Fruit fly (Drosophila melanogaster): Measurements from ENCODE around the gene Cpr65Ax1.

Cpr65Ax1 gene

DNA sequence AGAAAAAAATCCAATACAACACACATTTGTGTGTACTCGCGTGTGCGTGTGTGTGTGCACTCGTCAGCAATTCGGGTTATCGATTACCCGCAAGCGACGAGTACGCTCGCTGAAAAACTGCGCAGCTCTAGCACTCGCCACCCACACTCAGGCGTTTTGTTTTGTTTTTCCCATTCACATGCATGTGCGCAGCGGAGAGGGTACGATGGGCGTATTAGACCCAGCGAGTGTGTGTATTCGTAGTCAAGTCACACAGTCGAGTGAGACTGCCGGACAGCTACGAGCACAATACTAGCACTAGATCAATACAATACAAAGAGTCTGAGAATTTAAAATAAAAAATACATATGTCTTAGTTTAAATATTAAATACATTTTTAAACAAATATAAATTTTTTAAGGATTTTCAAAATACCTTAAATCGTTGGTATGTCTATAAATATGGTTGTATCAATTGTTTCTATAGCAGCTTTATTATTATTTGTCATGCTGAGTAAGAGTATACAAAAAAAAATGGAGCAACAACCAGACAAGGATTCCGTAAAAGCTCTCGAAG lies 37.2 kb upstream of the Cpr65Ax1 start, which contains the start of the genes D19B and CG43293 (continued):
- TF ChIP-seq CG9727 (GFP tag; optimal IDR thresholded peaks at IDR 0.05) = peak; percentile 86
- TF ChIP-seq CG17328 (GFP tag; IDR thresholded peaks at IDR 0.05) = peak; percentile 92
- peak; percentile 43; the same call in 1 of the 3 replicates for TF ChIP-seq HLH4C (GFP tag; IDR thresholded peaks at IDR 0.05; ENCODE audit: partially characterized antibody)
- TF ChIP-seq CG34224 (GFP tag; IDR thresholded peaks at IDR 0.05; ENCODE audit: partially characterized antibody) = peak; percentile 53; the same call in 2 of the 3 replicates
- peak; percentile 83 for TF ChIP-seq pnt (GFP tag; optimal IDR thresholded peaks at IDR 0.05)
- peak; percentile 12 for TF ChIP-seq fd102C (GFP tag; optimal IDR thresholded peaks at IDR 0.05)
- TF ChIP-seq MTF-1 (GFP tag; optimal IDR thresholded peaks at IDR 0.05; ENCODE audit: borderline replicate concordance) = peak; percentile 82
- TF ChIP-seq B-H1 (GFP tag; IDR thresholded peaks at IDR 0.05) = peak; percentile 89
- TF ChIP-seq CrebB (tag; optimal IDR thresholded peaks at IDR 0.05) = peak; percentile 81
- peak; percentile 90 for TF ChIP-seq ken (GFP tag; IDR thresholded peaks at IDR 0.05)
- peak; percentile 83 for TF ChIP-seq fd96Cb (tag; optimal IDR thresholded peaks at IDR 0.05)
- peak; percentile 59; the same call in 2 of the 3 replicates for TF ChIP-seq CG6791 (GFP tag; IDR thresholded peaks at IDR 0.05; ENCODE audit: partially characterized antibody)
- TF ChIP-seq CG9215 (GFP tag; IDR thresholded peaks at IDR 0.05) = peak; percentile 81
- TF ChIP-seq CG3995 (GFP tag; optimal IDR thresholded peaks at IDR 0.05) = peak; percentile 33
- peak; percentile 84 for TF ChIP-seq CG5245 (GFP tag; optimal IDR thresholded peaks at IDR 0.05)
- TF ChIP-seq CkIIα-i1 (GFP tag; IDR thresholded peaks at IDR 0.05) = peak; percentile 43; the same call in 1 of the 2 replicates
- no peak for TF ChIP-seq mld (GFP tag; IDR thresholded peaks at IDR 0.05; ENCODE audit: partially characterized antibody)
- peak; percentile 92 for TF ChIP-seq tin (GFP tag; optimal IDR thresholded peaks at IDR 0.05)
- peak; percentile 68 for TF ChIP-seq fru (optimal IDR thresholded peaks at IDR 0.05)
- TF ChIP-seq tgo (GFP tag; IDR thresholded peaks at IDR 0.05) = peak; percentile 92
- peak; percentile 82 for TF ChIP-seq CG2199 (GFP tag; IDR thresholded peaks at IDR 0.05)
- peak; percentile 33 for TF ChIP-seq en (GFP tag; optimal IDR thresholded peaks at IDR 0.05)
- TF ChIP-seq Hr51 (GFP tag; optimal IDR thresholded peaks at IDR 0.05) = peak; percentile 85 to 86
- TF ChIP-seq CG13123 (GFP tag; optimal IDR thresholded peaks at IDR 0.05) = peak; percentile 72
- TF ChIP-seq CG6854 (GFP tag; optimal IDR thresholded peaks at IDR 0.05) = peak; percentile 64
- peak; percentile 79 for TF ChIP-seq wor (GFP tag; IDR thresholded peaks at IDR 0.05)
- TF ChIP-seq nmo (GFP tag; optimal IDR thresholded peaks at IDR 0.05) = peak; percentile 78
- TF ChIP-seq CG12769 (tag; optimal IDR thresholded peaks at IDR 0.05) = no peak
- no peak for TF ChIP-seq hkb (optimal IDR thresholded peaks at IDR 0.05)
- TF ChIP-seq hkb (GFP tag; IDR thresholded peaks at IDR 0.05) = peak; percentile 91
- peak; percentile 72 for TF ChIP-seq Nf-YC (tag; optimal IDR thresholded peaks at IDR 0.05)
- TF ChIP-seq Scr (GFP tag; IDR thresholded peaks at IDR 0.05; ENCODE audit: partially characterized antibody) = peak; percentile 53; the same call in 1 of the 2 replicates
- peak; percentile 89 for TF ChIP-seq CG16779 (GFP tag; IDR thresholded peaks at IDR 0.05)
- peak; percentile 58 for TF ChIP-seq CG15696 (tag; optimal IDR thresholded peaks at IDR 0.05)
- TF ChIP-seq vnd (GFP tag; IDR thresholded peaks at IDR 0.05; ENCODE audit: partially characterized antibody) = 0 out of 3 replicates have a peak, but pooled peaks have one; percentile 34
- peak; percentile 82 for TF ChIP-seq D (optimal IDR thresholded peaks at IDR 0.05)
- peak; percentile 80 for TF ChIP-seq D (GFP tag; optimal IDR thresholded peaks at IDR 0.05)
- peak; percentile 80 for TF ChIP-seq pb (GFP tag; optimal IDR thresholded peaks at IDR 0.05)
- no peak for TF ChIP-seq pita (GFP tag; optimal IDR thresholded peaks at IDR 0.05)
- peak; percentile 88 for TF ChIP-seq CG12071 (GFP tag; optimal IDR thresholded peaks at IDR 0.05)
- peak; percentile 25 for TF ChIP-seq CG8359 (GFP tag; optimal IDR thresholded peaks at IDR 0.05; ENCODE audit: borderline replicate concordance)
- peak; percentile 95 for TF ChIP-seq lilli (GFP tag; optimal IDR thresholded peaks at IDR 0.05)
- TF ChIP-seq CG12391 (tag; optimal IDR thresholded peaks at IDR 0.05) = peak; percentile 92
- peak; percentile 85 for TF ChIP-seq pho (GFP tag; optimal IDR thresholded peaks at IDR 0.05)
- TF ChIP-seq zen (tag; optimal IDR thresholded peaks at IDR 0.05) = peak; percentile 77
- TF ChIP-seq dati (GFP tag; IDR thresholded peaks at IDR 0.05) = peak; percentile 57; the same call in 1 of the 2 replicates
- peak; percentile 77 for TF ChIP-seq tx (GFP tag; optimal IDR thresholded peaks at IDR 0.05)
- peak; percentile 80 for TF ChIP-seq Asciz (GFP tag; optimal IDR thresholded peaks at IDR 0.05)
- TF ChIP-seq CG4282 (GFP tag; optimal IDR thresholded peaks at IDR 0.05) = peak; percentile 70
